Worm (Caenorhabditis elegans) whole organism, L3 larva: ENCODE data around the gene dohh-1.

ENCODE experiments used
- R02D3.7 ChIP-seq: fragments of 150-350 bp; optimal IDR thresholded peaks from 2 replicates; lab custom pipeline; 2014; ENCODE audit warnings: missing biosample characterization, missing genetic modification characterization
- aly-2 ChIP-seq: fragments of 150-350 bp; optimal IDR thresholded peaks from 2 replicates; lab custom pipeline; 2014; ENCODE audit warnings: missing biosample characterization, missing genetic modification characterization
- ceh-16 ChIP-seq: sonication (generic microtip); optimal IDR thresholded peaks from 2 replicates; lab custom pipeline; 2017; ENCODE audit warnings: missing biosample characterization, missing genetic modification characterization
- ceh-28 ChIP-seq: fragments of 150-350 bp; optimal IDR thresholded peaks from 2 replicates; lab custom pipeline; 2014; ENCODE audit warnings: missing biosample characterization, missing genetic modification reagents, missing genetic modification characterization
- ceh-9 ChIP-seq: sonication (generic microtip); optimal IDR thresholded peaks from 2 replicates; lab custom pipeline; 2018; ENCODE audit warnings: missing biosample characterization, missing genetic modification characterization
- daf-12 ChIP-seq: fragments of 150-350 bp; optimal IDR thresholded peaks from 2 replicates; lab custom pipeline; 2014; ENCODE audit warnings: missing biosample characterization, missing genetic modification reagents, missing genetic modification characterization
- elt-1 ChIP-seq: fragments of 150-350 bp; optimal IDR thresholded peaks from 2 replicates; lab custom pipeline; 2014; ENCODE audit warnings: missing biosample characterization, missing genetic modification characterization
- eor-1 ChIP-seq, 2 experiments: fragments of 150-350 bp; optimal IDR thresholded peaks; 2 replicates each; lab custom pipeline; 2014 to 2018; ENCODE audit warnings: missing biosample characterization in 2 of 2, missing genetic modification characterization in 2 of 2
- fkh-10 ChIP-seq: sonication (generic microtip); optimal IDR thresholded peaks from 2 replicates; lab custom pipeline; 2017; ENCODE audit warnings: missing biosample characterization, missing genetic modification reagents, missing genetic modification characterization
- fkh-2 ChIP-seq: fragments of 150-350 bp; optimal IDR thresholded peaks from 2 replicates; lab custom pipeline; 2014; ENCODE audit warnings: missing biosample characterization, missing genetic modification reagents, missing genetic modification characterization
- fos-1 ChIP-seq: fragments of 150-350 bp; optimal IDR thresholded peaks from 2 replicates; lab custom pipeline; 2014; ENCODE audit warnings: missing biosample characterization, missing genetic modification characterization
- hmg-11 ChIP-seq: sonication (generic microtip); optimal IDR thresholded peaks from 2 replicates; lab custom pipeline; 2016; ENCODE audit warnings: missing genetic modification characterization, missing compliant biosample characterization
- jun-1 ChIP-seq: fragments of 150-350 bp; optimal IDR thresholded peaks from 2 replicates; lab custom pipeline; 2014; ENCODE audit warnings: missing biosample characterization, missing genetic modification reagents, missing genetic modification characterization
- lin-15B ChIP-seq: fragments of 150-350 bp; optimal IDR thresholded peaks from 2 replicates; lab custom pipeline; 2014; ENCODE audit warnings: missing biosample characterization, missing genetic modification characterization
- lin-39 ChIP-seq: fragments of 150-350 bp; optimal IDR thresholded peaks from 2 replicates; lab custom pipeline; 2018; ENCODE audit warnings: missing biosample characterization, missing genetic modification reagents, missing genetic modification characterization
- lsy-12 ChIP-seq: sonication (generic microtip); optimal IDR thresholded peaks from 2 replicates; lab custom pipeline; 2016; ENCODE audit warnings: mild to moderate bottlenecking, missing genetic modification characterization, missing compliant biosample characterization
- mml-1 ChIP-seq: fragments of 150-350 bp; sonication (generic microtip); optimal IDR thresholded peaks from 3 replicates; lab custom pipeline; 2014; ENCODE audit warnings: missing biosample characterization, missing genetic modification characterization
- nfya-1 ChIP-seq: sonication (generic microtip); optimal IDR thresholded peaks from 2 replicates; lab custom pipeline; 2017; ENCODE audit warnings: missing genetic modification characterization, mild to moderate bottlenecking, missing compliant biosample characterization, antibody characterized with exemption, moderate library complexity; ENCODE audit not compliant: insufficient read depth
- nhr-11 ChIP-seq: fragments of 150-350 bp; optimal IDR thresholded peaks from 2 replicates; lab custom pipeline; 2014; ENCODE audit warnings: missing biosample characterization, missing genetic modification characterization
- nhr-12 ChIP-seq: fragments of 150-350 bp; optimal IDR thresholded peaks from 2 replicates; lab custom pipeline; 2014; ENCODE audit warnings: missing biosample characterization, missing genetic modification characterization
- nhr-23 ChIP-seq: fragments of 150-350 bp; optimal IDR thresholded peaks from 2 replicates; lab custom pipeline; 2014; ENCODE audit warnings: missing biosample characterization, missing genetic modification reagents, missing genetic modification characterization
- nhr-25 ChIP-seq: sonication (generic microtip); optimal IDR thresholded peaks from 2 replicates; lab custom pipeline; 2017; ENCODE audit warnings: missing biosample characterization, missing genetic modification characterization
- nhr-43 ChIP-seq: sonication (generic microtip); optimal IDR thresholded peaks from 2 replicates; lab custom pipeline; 2016; ENCODE audit warnings: mild to moderate bottlenecking, missing genetic modification characterization, missing compliant biosample characterization; ENCODE audit not compliant: poor library complexity, severe bottlenecking
- nhr-67 ChIP-seq: fragments of 150-350 bp; optimal IDR thresholded peaks from 2 replicates; lab custom pipeline; 2014; ENCODE audit warnings: missing biosample characterization, missing genetic modification characterization
- nhr-77 ChIP-seq: fragments of 150-350 bp; optimal IDR thresholded peaks from 2 replicates; lab custom pipeline; 2014; ENCODE audit warnings: missing biosample characterization, missing genetic modification characterization
- pha-4 ChIP-seq: fragments of 150-350 bp; optimal IDR thresholded peaks from 2 replicates; lab custom pipeline; 2014; ENCODE audit warnings: missing biosample characterization, missing genetic modification reagents, missing genetic modification characterization
- pqm-1 ChIP-seq: fragments of 150-350 bp; optimal IDR thresholded peaks from 2 replicates; lab custom pipeline; 2017; ENCODE audit warnings: missing biosample characterization, missing genetic modification characterization, inconsistent platforms
- sea-2 ChIP-seq: fragments of 150-350 bp; sonication (generic microtip); optimal IDR thresholded peaks from 4 replicates; lab custom pipeline; 2014; ENCODE audit warnings: missing biosample characterization, missing genetic modification reagents, missing genetic modification characterization
- skn-1 ChIP-seq: fragments of 150-350 bp; optimal IDR thresholded peaks from 2 replicates; lab custom pipeline; 2014; ENCODE audit warnings: missing biosample characterization, missing genetic modification characterization
- unc-39 ChIP-seq: sonication (generic microtip); optimal IDR thresholded peaks from 4 replicates; lab custom pipeline; 2017; ENCODE audit warnings: missing biosample characterization, missing genetic modification characterization
- unc-62 ChIP-seq: fragments of 150-350 bp; sonication (generic microtip); optimal IDR thresholded peaks from 4 replicates; lab custom pipeline; 2014; ENCODE audit warnings: missing biosample characterization, missing genetic modification reagents, missing genetic modification characterization
- zag-1 ChIP-seq: fragments of 150-350 bp; optimal IDR thresholded peaks from 2 replicates; lab custom pipeline; 2014; ENCODE audit warnings: missing biosample characterization, missing genetic modification characterization
- ztf-11 ChIP-seq: fragments of 150-350 bp; optimal IDR thresholded peaks from 2 replicates; lab custom pipeline; 2014; ENCODE audit warnings: missing biosample characterization, missing genetic modification characterization
- ztf-4 ChIP-seq: fragments of 150-350 bp; optimal IDR thresholded peaks from 2 replicates; lab custom pipeline; 2014; ENCODE audit warnings: missing biosample characterization, missing genetic modification characterization

dohh-1 gene

DNA sequence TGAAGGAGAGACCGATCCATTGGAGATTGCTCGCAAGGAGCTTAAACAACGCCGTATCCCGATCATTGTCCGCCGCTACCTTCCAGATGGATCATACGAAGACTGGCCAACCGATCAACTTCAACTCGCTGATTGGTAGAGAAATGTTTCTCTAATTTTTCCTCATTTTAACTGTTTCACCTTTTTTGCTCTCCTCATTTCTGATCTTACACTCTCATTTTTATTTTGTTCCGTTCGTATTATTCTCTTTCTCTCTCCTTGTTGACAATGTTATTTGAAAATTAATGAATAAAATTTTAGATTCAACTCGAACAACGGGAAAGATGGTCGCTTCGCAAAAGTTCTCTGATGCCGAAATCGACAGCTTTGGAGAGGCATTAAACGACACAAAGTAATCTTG, at the start of gene dohh-1:
Gene dohh-1, plus strand, starts transcription at position 301 of the 400 bp plus-strand sequence.
- TF ChIP-seq mml-1 (tag; lab: Kevin White, UChicago) (no peak), nhr-67 (no peak), unc-62 (GFP tag; lab: Kevin White, UChicago) (no peak), sea-2 (GFP tag; lab: Kevin White, UChicago) (no peak), ceh-28 (no peak), hmg-11 (no peak), ztf-11 (tag; lab: Kevin White, UChicago) (no peak), eor-1 (tag; optimal IDR thresholded peaks at IDR 0.05; lab: Kevin White, UChicago) (no peak), nhr-43 (no peak), elt-1 (tag; lab: Kevin White, UChicago) (no peak), nhr-12 (tag; lab: Kevin White, UChicago) (no peak), lsy-12 (tag; lab: Kevin White, UChicago) (no peak), daf-12 (tag; lab: Kevin White, UChicago) (no peak), skn-1 (no peak), nhr-23 (no peak), R02D3.7 (tag; lab: Kevin White, UChicago) (no peak), aly-2 (tag; lab: Kevin White, UChicago) (no peak), lin-39 (tag; lab: Kevin White, UChicago) (no peak), jun-1 (tag; lab: Kevin White, UChicago) (no peak), zag-1 (tag; lab: Kevin White, UChicago) (no peak)

DNA sequence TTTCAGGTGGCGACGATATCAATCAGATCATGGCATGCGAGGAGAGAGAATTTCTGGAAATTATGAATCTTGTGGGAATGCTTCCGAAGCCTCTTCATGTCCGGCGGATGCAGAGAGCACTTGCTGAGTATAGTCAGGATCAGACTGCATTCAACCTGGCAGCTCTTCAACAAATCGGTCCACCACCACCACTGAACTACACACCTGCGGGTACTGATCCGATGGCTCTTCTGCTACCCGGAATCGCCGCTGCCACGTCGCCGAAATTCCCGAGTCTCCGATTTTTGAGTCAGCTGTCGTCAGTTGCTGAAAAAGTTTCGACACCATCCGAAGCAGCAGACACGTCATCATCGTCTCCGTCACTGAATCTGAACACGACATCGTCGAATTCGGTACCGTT, 48.8 kb upstream of the dohh-1 start:
- TF ChIP-seq ztf-4 (tag; lab: Kevin White, UChicago) (no peak), zag-1 (tag; lab: Kevin White, UChicago) (no peak), ceh-16 (tag; lab: Kevin White, UChicago) (no peak), nhr-25 (tag; lab: Kevin White, UChicago) (no peak), lsy-12 (tag; lab: Kevin White, UChicago) (no peak), pqm-1 (tag; lab: Kevin White, UChicago) (no peak)

DNA sequence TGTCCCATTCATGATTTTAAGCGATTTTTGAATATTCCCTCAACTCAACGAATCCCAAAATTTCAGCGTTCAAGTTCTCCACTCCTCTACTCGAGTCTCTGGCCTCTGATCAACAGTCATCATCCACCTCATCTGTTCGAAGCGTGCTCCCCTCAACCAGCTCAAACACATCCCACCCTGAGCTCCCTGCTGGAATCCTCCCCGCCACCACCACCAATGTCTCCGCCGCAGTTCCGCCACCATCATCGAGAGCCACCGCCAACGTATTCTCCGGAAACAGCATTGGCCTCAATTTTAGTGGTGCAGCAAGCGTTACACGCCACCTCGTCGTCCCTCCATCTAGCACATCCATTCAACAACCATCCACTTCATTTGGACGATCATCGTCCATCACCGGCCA, 48.2 kb upstream of the dohh-1 start:
- TF ChIP-seq R02D3.7 (tag; lab: Kevin White, UChicago): no peak
- no peak for TF ChIP-seq eor-1 (tag; optimal IDR thresholded peaks at IDR 0.05; lab: Kevin White, UChicago)
- no peak for TF ChIP-seq nhr-67
- TF ChIP-seq nhr-25 (tag; lab: Kevin White, UChicago): no peak
- TF ChIP-seq nfya-1 (tag; lab: Kevin White, UChicago): no peak
- no peak for TF ChIP-seq fos-1 (tag; lab: Kevin White, UChicago)
- no peak for TF ChIP-seq nhr-43
- no peak for TF ChIP-seq pqm-1 (tag; lab: Kevin White, UChicago)
- TF ChIP-seq fkh-10 (GFP tag; lab: Kevin White, UChicago): no peak
- no peak for TF ChIP-seq pha-4 (tag; lab: Kevin White, UChicago)
- TF ChIP-seq lsy-12 (tag; lab: Kevin White, UChicago): no peak
- no peak for TF ChIP-seq elt-1 (tag; lab: Kevin White, UChicago)

DNA sequence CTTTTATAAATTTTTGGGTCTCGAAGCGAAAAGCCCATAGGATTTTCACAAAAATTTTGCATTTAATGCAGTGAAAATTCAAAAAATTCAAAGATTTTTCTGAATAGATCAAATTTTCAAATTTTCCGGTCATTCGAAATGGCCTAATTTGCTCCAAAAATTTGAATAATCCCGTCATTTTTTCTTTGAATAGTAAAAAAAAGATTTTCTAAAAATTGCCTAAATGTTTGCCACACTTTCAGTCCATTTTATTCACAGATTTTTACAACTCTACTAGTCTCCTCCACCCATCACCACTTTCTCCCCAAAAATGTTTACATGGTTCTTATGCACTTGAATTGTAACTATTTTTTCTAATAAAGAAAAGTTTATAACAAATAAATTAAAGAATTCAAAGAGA, 45.8 kb upstream of the dohh-1 start:
- TF ChIP-seq nhr-67 (no peak), unc-39 (no peak), nhr-11 (no peak), nhr-43 (no peak), ztf-4 (tag; lab: Kevin White, UChicago) (no peak), mml-1 (tag; lab: Kevin White, UChicago) (no peak), nhr-77 (no peak), lsy-12 (tag; lab: Kevin White, UChicago) (no peak), nhr-12 (tag; lab: Kevin White, UChicago) (no peak), daf-12 (tag; lab: Kevin White, UChicago) (no peak), unc-62 (GFP tag; lab: Kevin White, UChicago) (no peak), nhr-25 (tag; lab: Kevin White, UChicago) (no peak), lin-15B (no peak)

DNA sequence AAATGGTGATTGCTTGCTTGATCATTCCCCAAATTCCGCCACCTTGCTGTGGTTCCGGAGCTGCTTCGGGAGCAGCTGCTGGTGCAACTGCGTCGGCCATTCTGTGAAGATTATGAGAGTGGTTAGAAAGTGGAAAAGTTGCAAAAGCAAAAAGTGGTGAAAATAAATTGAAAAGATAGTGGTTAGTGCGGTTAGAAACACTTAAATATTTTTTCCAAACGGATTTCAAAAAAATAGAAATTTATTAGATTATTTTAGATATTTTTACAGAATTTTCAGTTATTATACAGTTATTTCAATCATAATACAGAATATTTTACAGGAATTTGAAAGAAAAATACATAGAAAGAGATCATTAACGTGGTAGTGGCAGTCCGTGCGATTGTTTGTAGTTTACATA, 42.2 kb upstream of the dohh-1 start, which contains the start of gene R166.2:
Gene R166.2, minus strand, starts transcription at position 101 of the 400 bp plus-strand sequence.
- TF ChIP-seq ceh-9 (tag; lab: Kevin White, UChicago): no peak
- TF ChIP-seq nfya-1 (tag; lab: Kevin White, UChicago): no peak
- no peak for TF ChIP-seq fkh-2 (tag; lab: Kevin White, UChicago)
- no peak for TF ChIP-seq eor-1 (tag; optimal IDR thresholded peaks at IDR 0.05; lab: Kevin White, UChicago)
